Fruit fly (Drosophila melanogaster) whole organism, wandering third instar larva: ENCODE results near the gene CG8173.

Experiments
- Hnf4 ChIP-seq: fragments of 200-800 bp; sonication (Bioruptor generic); optimal IDR thresholded peaks from 2 replicates; lab custom pipeline; 2016; ENCODE audit warnings: missing biosample characterization, mild to moderate bottlenecking, missing genetic modification characterization
- Hr78 ChIP-seq: fragments of >200 bp; optimal IDR thresholded peaks from 2 replicates; lab custom pipeline; 2017; ENCODE audit warnings: missing biosample characterization, missing genetic modification characterization
- Mio ChIP-seq: sonication (Bioruptor generic); optimal IDR thresholded peaks from 2 replicates; lab custom pipeline; 2016; ENCODE audit warnings: missing biosample characterization, missing genetic modification characterization
- OdsH ChIP-seq: fragments of 200-800 bp; sonication (Bioruptor generic); optimal IDR thresholded peaks from 2 replicates; lab custom pipeline; 2016; ENCODE audit warnings: missing biosample characterization, mild to moderate bottlenecking, missing genetic modification characterization
- br ChIP-seq: fragments of 200-800 bp; sonication (Bioruptor generic); optimal IDR thresholded peaks from 2 replicates; lab custom pipeline; 2016; ENCODE audit warnings: missing biosample characterization, missing genetic modification characterization
- foxo ChIP-seq, 2 experiments: fragments of 200-800 bp; sonication (Bioruptor generic); optimal IDR thresholded peaks; 2 replicates in 1 of 2; 3 replicates in 1 of 2; lab custom pipeline; 2016 to 2017; ENCODE audit warnings: missing biosample characterization in 2 of 2, missing genetic modification characterization in 2 of 2
- h ChIP-seq: fragments of 200-800 bp; sonication (Bioruptor generic); optimal IDR thresholded peaks from 3 replicates; lab custom pipeline; 2016; ENCODE audit warnings: missing biosample characterization, mild to moderate bottlenecking, missing genetic modification characterization
- psq ChIP-seq: fragments of 200-800 bp; sonication (Bioruptor generic); optimal IDR thresholded peaks from 3 replicates; lab custom pipeline; 2017; ENCODE audit warnings: missing biosample characterization, mild to moderate bottlenecking, missing genetic modification characterization, moderate library complexity
- rgr ChIP-seq: fragments of 200-800 bp; sonication (Bioruptor generic); optimal IDR thresholded peaks from 3 replicates; lab custom pipeline; 2016; ENCODE audit warnings: missing biosample characterization, mild to moderate bottlenecking, missing genetic modification characterization
- usp ChIP-seq: fragments of >200 bp; optimal IDR thresholded peaks from 2 replicates; lab custom pipeline; 2017; ENCODE audit warnings: missing biosample characterization, missing genetic modification characterization
- woc ChIP-seq: sonication (Bioruptor generic); optimal IDR thresholded peaks from 2 replicates; lab custom pipeline; 2016; ENCODE audit warnings: missing biosample characterization, mild to moderate bottlenecking, missing genetic modification characterization

- TF ChIP-seq OdsH (GFP tag; lab: Kevin White, UChicago) (no peak), Hnf4 (no peak), foxo (GFP tag; optimal IDR thresholded peaks at IDR 0.05; lab: Kevin White, UChicago) (peak in 1 of 2 experiments; percentile 0), usp (GFP tag; lab: Kevin White, UChicago) (no peak), Hr78 (no peak), rgr (GFP tag; lab: Kevin White, UChicago) (no peak), h (no peak), br (GFP tag; lab: Kevin White, UChicago) (no peak), Mio (GFP tag; lab: Kevin White, UChicago) (no peak), psq (GFP tag; lab: Kevin White, UChicago) (no peak), woc (no peak)
These were observed 31.8 kb upstream of the CG8173 start for dm6 chrX:17741019-17741863.
